Fruit fly (Drosophila melanogaster) whole organism, prepupa: ENCODE measurements around the gene shep.

Source experiments
- Blimp-1 ChIP-seq: fragments of 200-800 bp; sonication (Bioruptor generic); optimal IDR thresholded peaks from 3 replicates; lab custom pipeline; 2017; ENCODE audit warnings: missing biosample characterization, missing genetic modification characterization, mild to moderate bottlenecking, moderate library complexity, missing genetic modification reagents
- CG10631 ChIP-seq: fragments of 200-800 bp; sonication (Bioruptor generic); optimal IDR thresholded peaks from 2 replicates; lab custom pipeline; 2016; ENCODE audit warnings: missing biosample characterization, missing genetic modification characterization
- CG11294 ChIP-seq: fragments of 200-800 bp; sonication (Bioruptor generic); IDR thresholded peaks from 2 replicates; pipeline ENCODE4 v1.3.6; 2022; ENCODE audit warnings: missing biosample characterization, missing genetic modification characterization
- CG11762 ChIP-seq: fragments of 200-800 bp; sonication (Bioruptor generic); optimal IDR thresholded peaks from 3 replicates; lab custom pipeline; 2016; ENCODE audit warnings: missing biosample characterization, missing genetic modification characterization; ENCODE audit not compliant: insufficient read depth
- CG1621 ChIP-seq: fragments of 200-800 bp; sonication (Bioruptor generic); optimal IDR thresholded peaks from 3 replicates; lab custom pipeline; 2018; ENCODE audit warnings: missing biosample characterization, mild to moderate bottlenecking, missing genetic modification characterization
- CG3032 ChIP-seq: fragments of 200-800 bp; optimal IDR thresholded peaks from 2 replicates; lab custom pipeline; 2019; ENCODE audit warnings: missing biosample characterization, mild to moderate bottlenecking, missing genetic modification characterization, moderate library complexity
- CG32006 ChIP-seq: fragments of 200-800 bp; sonication (Bioruptor generic); optimal IDR thresholded peaks from 3 replicates; lab custom pipeline; 2017; ENCODE audit warnings: missing biosample characterization, mild to moderate bottlenecking, missing genetic modification characterization
- CG34406 ChIP-seq: fragments of 200-800 bp; sonication (Bioruptor generic); optimal IDR thresholded peaks from 3 replicates; lab custom pipeline; 2016; ENCODE audit warnings: missing biosample characterization, missing genetic modification characterization
- CG3919 ChIP-seq: fragments of 200-800 bp; sonication (Bioruptor generic); optimal IDR thresholded peaks from 3 replicates; lab custom pipeline; 2016; ENCODE audit warnings: missing biosample characterization, missing genetic modification characterization
- CG4318 ChIP-seq: fragments of 200-800 bp; sonication (Bioruptor generic); optimal IDR thresholded peaks from 3 replicates; lab custom pipeline; 2017; ENCODE audit warnings: missing biosample characterization, mild to moderate bottlenecking, missing genetic modification characterization
- CG6163 ChIP-seq: fragments of 200-800 bp; sonication (Bioruptor generic); IDR thresholded peaks from 3 replicates; pipeline ENCODE4 v1.3.6; 2022; ENCODE audit warnings: missing biosample characterization, missing genetic modification characterization
- CG6808 ChIP-seq: fragments of 200-800 bp; sonication (Bioruptor generic); optimal IDR thresholded peaks from 3 replicates; lab custom pipeline; 2017; ENCODE audit warnings: missing biosample characterization, missing genetic modification characterization, mild to moderate bottlenecking, moderate library complexity, missing genetic modification reagents
- CG8119 ChIP-seq: fragments of 200-800 bp; sonication (Bioruptor generic); IDR thresholded peaks from 3 replicates; pipeline ENCODE4 v1.3.6; 2022; ENCODE audit warnings: missing biosample characterization, missing genetic modification characterization
- CG8319 ChIP-seq: fragments of 200-800 bp; sonication (Bioruptor generic); optimal IDR thresholded peaks from 3 replicates; lab custom pipeline; 2016; ENCODE audit warnings: missing biosample characterization, missing genetic modification characterization
- CG8632 ChIP-seq: fragments of 200-800 bp; sonication (Bioruptor generic); optimal IDR thresholded peaks from 3 replicates; lab custom pipeline; 2016; ENCODE audit warnings: missing biosample characterization, missing genetic modification characterization
- CG9139 ChIP-seq: fragments of 200-800 bp; sonication (Bioruptor generic); optimal IDR thresholded peaks from 3 replicates; lab custom pipeline; 2017; ENCODE audit warnings: missing biosample characterization, mild to moderate bottlenecking, missing genetic modification characterization
- Eip75B ChIP-seq: fragments of 200-800 bp; sonication (Bioruptor generic); optimal IDR thresholded peaks from 3 replicates; lab custom pipeline; 2016; ENCODE audit warnings: missing biosample characterization, missing genetic modification characterization
- Eip78C ChIP-seq: fragments of 200-800 bp; sonication (Bioruptor generic); peaks from one replicate; lab custom pipeline; 2016; ENCODE audit warnings: missing biosample characterization, missing genetic modification characterization
- Eip93F ChIP-seq: fragments of 200-800 bp; sonication (Bioruptor generic); optimal IDR thresholded peaks from 2 replicates; lab custom pipeline; 2016; ENCODE audit warnings: missing biosample characterization, mild to moderate bottlenecking, missing genetic modification characterization
- Ets21C ChIP-seq: fragments of 200-800 bp; sonication (Bioruptor generic); optimal IDR thresholded peaks from 3 replicates; lab custom pipeline; 2016; ENCODE audit warnings: missing biosample characterization, missing genetic modification characterization
- Ets96B ChIP-seq: fragments of 200-800 bp; optimal IDR thresholded peaks from 2 replicates; lab custom pipeline; 2019; ENCODE audit warnings: missing biosample characterization, mild to moderate bottlenecking, missing genetic modification characterization, moderate library complexity
- Gug ChIP-seq: fragments of 200-800 bp; sonication (Bioruptor generic); IDR thresholded peaks from 2 replicates; pipeline ENCODE4 v1.3.6; 2022; ENCODE audit warnings: missing biosample characterization, missing genetic modification characterization
- Hr38 ChIP-seq: sonication (Bioruptor generic); optimal IDR thresholded peaks from 2 replicates; lab custom pipeline; 2016; ENCODE audit warnings: missing biosample characterization, missing genetic modification characterization
- Hr39 ChIP-seq: fragments of 200-800 bp; sonication (Bioruptor generic); optimal IDR thresholded peaks from 2 replicates; lab custom pipeline; 2016; ENCODE audit warnings: missing biosample characterization, missing genetic modification characterization
- Hr4 ChIP-seq: fragments of 200-800 bp; sonication (Bioruptor generic); optimal IDR thresholded peaks from 3 replicates; lab custom pipeline; 2016; ENCODE audit warnings: missing biosample characterization, missing genetic modification characterization
- Lpt ChIP-seq: fragments of 200-800 bp; sonication (Bioruptor generic); optimal IDR thresholded peaks from 3 replicates; lab custom pipeline; 2016; ENCODE audit warnings: missing biosample characterization, missing genetic modification characterization
- Met ChIP-seq: fragments of 200-800 bp; sonication (Bioruptor generic); optimal IDR thresholded peaks from 3 replicates; lab custom pipeline; 2016; ENCODE audit warnings: missing biosample characterization, missing genetic modification characterization
- OdsH ChIP-seq: fragments of 200-800 bp; sonication (Bioruptor generic); optimal IDR thresholded peaks from 3 replicates; lab custom pipeline; 2016; ENCODE audit warnings: missing biosample characterization, missing genetic modification characterization
- Smox ChIP-seq: fragments of 200-800 bp; sonication (Bioruptor generic); optimal IDR thresholded peaks from 3 replicates; lab custom pipeline; 2016; ENCODE audit warnings: missing biosample characterization, missing genetic modification characterization
- achi ChIP-seq: fragments of 200-800 bp; sonication (Bioruptor generic); optimal IDR thresholded peaks from 3 replicates; lab custom pipeline; 2016; ENCODE audit warnings: missing biosample characterization, missing genetic modification characterization
- acj6 ChIP-seq: fragments of 200-800 bp; sonication (Bioruptor generic); optimal IDR thresholded peaks from 3 replicates; lab custom pipeline; 2016; ENCODE audit warnings: missing biosample characterization, missing genetic modification characterization
- cyc ChIP-seq: fragments of 200-800 bp; sonication (Bioruptor generic); optimal IDR thresholded peaks from 3 replicates; lab custom pipeline; 2016; ENCODE audit warnings: missing biosample characterization, missing genetic modification characterization
- dac ChIP-seq: fragments of 200-800 bp; sonication (Bioruptor generic); optimal IDR thresholded peaks from 2 replicates; lab custom pipeline; 2017; ENCODE audit warnings: missing biosample characterization, mild to moderate bottlenecking, missing genetic modification characterization
- dsx ChIP-seq: fragments of 200-800 bp; optimal IDR thresholded peaks from 3 replicates; lab custom pipeline; 2019; ENCODE audit warnings: missing biosample characterization, mild to moderate bottlenecking, missing genetic modification characterization, moderate library complexity; ENCODE audit not compliant: poor library complexity, severe bottlenecking
- esn ChIP-seq: fragments of 200-800 bp; sonication (Bioruptor generic); optimal IDR thresholded peaks from 2 replicates; lab custom pipeline; 2016; ENCODE audit warnings: missing biosample characterization, mild to moderate bottlenecking, missing genetic modification characterization, moderate library complexity
- fd59A ChIP-seq: fragments of 200-800 bp; sonication (Bioruptor generic); optimal IDR thresholded peaks from 2 replicates; lab custom pipeline; 2017; ENCODE audit warnings: missing biosample characterization, mild to moderate bottlenecking, missing genetic modification characterization, missing genetic modification reagents
- fd85E ChIP-seq: fragments of 200-800 bp; sonication (Bioruptor generic); optimal IDR thresholded peaks from 3 replicates; lab custom pipeline; 2016; ENCODE audit warnings: missing biosample characterization, missing genetic modification characterization
- fkh ChIP-seq: fragments of 200-800 bp; sonication (Bioruptor generic); optimal IDR thresholded peaks from 3 replicates; lab custom pipeline; 2017; ENCODE audit warnings: missing biosample characterization, mild to moderate bottlenecking, missing genetic modification characterization, moderate library complexity
- net ChIP-seq: fragments of 200-800 bp; sonication (Bioruptor generic); optimal IDR thresholded peaks from 3 replicates; lab custom pipeline; 2016; ENCODE audit warnings: missing biosample characterization, missing genetic modification characterization
- pdm3 ChIP-seq: fragments of 200-800 bp; sonication (Bioruptor generic); optimal IDR thresholded peaks from 3 replicates; lab custom pipeline; 2016; ENCODE audit warnings: missing biosample characterization, missing genetic modification characterization
- salr ChIP-seq, 2 experiments: fragments of 200-800 bp; sonication (Bioruptor generic); optimal IDR thresholded peaks; 3 replicates each; lab custom pipeline; 2016 to 2018; ENCODE audit warnings: missing biosample characterization in 2 of 2, missing genetic modification characterization in 2 of 2, mild to moderate bottlenecking in 1 of 2
- spab ChIP-seq: fragments of 200-800 bp; sonication (Bioruptor generic); optimal IDR thresholded peaks from 2 replicates; lab custom pipeline; 2017; ENCODE audit warnings: missing biosample characterization, mild to moderate bottlenecking, missing genetic modification characterization, missing genetic modification reagents
- svp ChIP-seq: fragments of 200-800 bp; sonication (Bioruptor generic); peaks from one replicate; lab custom pipeline; 2016; ENCODE audit warnings: missing biosample characterization, missing genetic modification characterization
- topi ChIP-seq: fragments of 200-800 bp; sonication (Bioruptor generic); optimal IDR thresholded peaks from 3 replicates; lab custom pipeline; 2016; ENCODE audit warnings: missing biosample characterization, missing genetic modification characterization

Gene shep

dm6 chr3L:5243236-5243635 lies 34.5 kb downstream of the shep start (continued):
- TF ChIP-seq Smox (GFP tag; lab: Kevin White, UChicago) (peak; percentile 19), CG11762 (peak; percentile 79), Hr39 (GFP tag; lab: Kevin White, UChicago) (peak; percentile 31), Eip93F (GFP tag; lab: Kevin White, UChicago) (no peak), salr (GFP tag; optimal IDR thresholded peaks at IDR 0.05; lab: Kevin White, UChicago) (peak; percentile 88 to 97), Hr38 (no peak), dac (peak; percentile 95), CG1621 (tag; lab: Kevin White, UChicago) (peak; percentile 88), acj6 (GFP tag; lab: Kevin White, UChicago) (peak; percentile 91), net (GFP tag; lab: Kevin White, UChicago) (peak; percentile 92), CG11294 (GFP tag; lab: Robert Waterston, UW) (peak; percentile 93), pdm3 (GFP tag; lab: Kevin White, UChicago) (peak; percentile 90), CG6163 (GFP tag; lab: Robert Waterston, UW) (peak; percentile 98), Ets21C (no peak), CG9139 (peak; percentile 76), fd85E (no peak), Ets96B (tag; lab: Kevin White, UChicago) (peak; percentile 94), Lpt (peak; percentile 97)

- TF ChIP-seq Met = no peak
- no peak for TF ChIP-seq CG8632 (GFP tag; lab: Kevin White, UChicago)
These were observed 43.6 kb downstream of the shep start, which contains the start of gene CG4669 for dm6 chr3L:5234183-5234582. CG4669 (plus strand) TSS chr3L:5234483.

dm6 chr3L:5230012-5230411 lies 47.7 kb downstream of the shep start:
- no peak for TF ChIP-seq cyc (GFP tag; lab: Kevin White, UChicago)
- no peak for TF ChIP-seq CG6808 (GFP tag; lab: Kevin White, UChicago)
- TF ChIP-seq Eip75B (GFP tag; lab: Kevin White, UChicago) = no peak
- TF ChIP-seq CG32006 (GFP tag; lab: Kevin White, UChicago) = no peak
- TF ChIP-seq spab = no peak
- TF ChIP-seq CG11294 (GFP tag; lab: Robert Waterston, UW) = no peak
- no peak for TF ChIP-seq CG8319 (GFP tag; lab: Kevin White, UChicago)
- no peak for TF ChIP-seq Gug
- no peak for TF ChIP-seq esn (GFP tag; lab: Kevin White, UChicago)
- no peak for TF ChIP-seq Hr4 (GFP tag; lab: Kevin White, UChicago)
- TF ChIP-seq Hr39 (GFP tag; lab: Kevin White, UChicago) = no peak
- TF ChIP-seq dac = no peak
- no peak for TF ChIP-seq pdm3 (GFP tag; lab: Kevin White, UChicago)
- no peak for TF ChIP-seq Ets21C

dm6 chr3L:5206171-5206570 lies 71.6 kb downstream of the shep start:
- TF ChIP-seq acj6 (GFP tag; lab: Kevin White, UChicago) (no peak), fd85E (no peak), topi (no peak), Blimp-1 (no peak), CG11294 (GFP tag; lab: Robert Waterston, UW) (no peak), Eip78C (GFP tag; lab: Kevin White, UChicago) (no peak), achi (no peak), CG3032 (tag; lab: Kevin White, UChicago) (no peak), CG8632 (GFP tag; lab: Kevin White, UChicago) (no peak)

- no peak for TF ChIP-seq svp
- TF ChIP-seq fd85E = no peak
- TF ChIP-seq dsx = no peak
- no peak for TF ChIP-seq acj6 (GFP tag; lab: Kevin White, UChicago)
- TF ChIP-seq Hr38 = no peak
- no peak for TF ChIP-seq CG3919 (GFP tag; lab: Kevin White, UChicago)
- TF ChIP-seq Met = no peak
- no peak for TF ChIP-seq CG34406
- no peak for TF ChIP-seq CG10631 (GFP tag; lab: Kevin White, UChicago)
- TF ChIP-seq fkh (GFP tag; lab: Kevin White, UChicago) = no peak
- no peak for TF ChIP-seq fd59A
- TF ChIP-seq CG8119 (GFP tag; lab: Robert Waterston, UW) = no peak
- TF ChIP-seq CG4318 (GFP tag; lab: Kevin White, UChicago) = no peak
- TF ChIP-seq OdsH = no peak
- no peak for TF ChIP-seq Eip75B (GFP tag; lab: Kevin White, UChicago)
These were observed 76.0 kb downstream of the shep start for dm6 chr3L:5201767-5202166.
